Worm (Caenorhabditis elegans): ENCODE results near the gene C16D2.1.

DNA sequence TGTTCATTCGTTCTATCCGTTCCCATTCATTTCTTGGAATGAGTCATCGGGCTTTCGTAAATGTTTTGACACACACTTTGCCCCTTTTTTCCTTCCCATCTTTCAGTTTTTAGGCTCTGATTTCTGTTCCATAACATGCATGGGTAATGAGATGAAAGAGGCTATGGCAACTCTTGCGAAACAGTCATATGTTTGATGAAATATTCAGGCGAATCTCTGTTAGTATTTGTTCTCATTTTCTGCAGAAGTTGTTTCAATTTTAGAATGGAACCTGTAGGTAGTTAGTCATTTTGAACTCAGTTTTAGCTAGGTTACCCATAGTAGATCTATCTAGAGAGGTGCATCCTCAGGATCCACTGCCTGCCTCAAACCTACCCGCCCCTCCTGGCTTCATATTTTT is 16.5 kb upstream of the C16D2.1 start:
- no peak for TF ChIP-seq W03F9.2 (tag; optimal IDR thresholded peaks at IDR 0.05)
- TF ChIP-seq dao-5 (tag; optimal IDR thresholded peaks at IDR 0.05), result no peak
